Worm (Caenorhabditis elegans): Measurements from ENCODE around the gene F47B8.14.
A peak's percentile ranks its signal among the peaks of the same experiment; 100 is the strongest.

F47B8.14 gene

DNA sequence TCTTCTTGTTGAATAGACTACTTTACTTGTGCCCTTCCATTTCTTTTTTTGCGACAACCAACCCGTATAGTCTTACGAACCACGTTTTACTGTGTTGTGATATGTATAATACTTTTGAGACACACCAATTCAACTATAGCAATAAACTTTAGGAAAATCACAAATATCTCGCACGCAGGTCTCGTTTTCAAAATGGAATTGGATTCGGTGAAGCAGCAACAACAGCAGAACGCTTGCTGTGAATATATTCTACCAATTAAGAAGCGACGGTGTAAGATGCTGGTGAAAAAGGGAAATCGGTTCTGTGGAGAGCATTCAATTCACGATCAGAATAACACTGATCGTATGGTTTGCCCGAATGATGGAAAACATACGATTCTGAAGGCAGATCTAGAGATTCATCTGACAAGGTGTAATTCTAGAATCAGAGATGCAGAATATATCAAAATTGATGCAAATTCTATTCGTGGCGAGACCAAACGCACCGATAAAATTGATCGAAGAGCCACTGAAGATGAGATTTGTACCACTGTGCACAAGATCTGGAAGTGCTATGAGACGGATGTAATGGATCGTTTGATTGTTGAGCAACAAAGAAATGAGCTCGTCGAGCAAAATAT, 34.0 kb downstream of the F47B8.14 start, which contains the start of gene Y49A3A.3 (continued):
- TF ChIP-seq ceh-88 (GFP tag; IDR thresholded peaks at IDR 0.05): no peak
- no peak for TF ChIP-seq ceh-90 (tag; optimal IDR thresholded peaks at IDR 0.05)

DNA sequence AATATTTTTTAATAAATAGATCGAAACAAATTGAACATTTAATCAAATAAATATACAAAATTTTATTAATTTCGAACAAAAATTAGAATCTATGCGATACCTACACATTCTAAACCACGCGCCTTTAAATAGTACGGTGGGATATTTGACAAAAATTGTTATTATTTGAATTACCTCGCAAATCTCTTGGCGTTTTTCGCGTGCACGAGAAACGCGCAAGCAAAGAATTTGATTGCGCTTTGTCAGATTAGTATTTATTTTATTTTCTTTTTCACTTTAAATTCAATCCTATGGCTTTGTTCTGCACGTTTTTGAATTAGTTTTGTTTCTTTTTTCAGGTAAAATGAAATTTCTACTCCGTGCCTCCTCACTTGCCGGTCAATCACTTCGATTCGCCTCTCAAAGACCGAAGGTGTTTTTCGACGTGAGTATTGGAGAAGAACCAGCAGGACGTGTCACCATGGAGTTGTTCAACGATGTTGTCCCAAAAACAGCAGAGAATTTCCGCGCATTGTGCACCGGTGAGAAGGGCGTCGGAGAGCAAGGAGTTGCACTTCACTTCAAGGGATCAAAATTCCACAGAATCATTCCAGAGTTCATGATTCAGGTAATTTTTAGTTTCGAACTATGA, 35.5 kb downstream of the F47B8.14 start, which contains the start of gene cyn-1:
Gene cyn-1 (plus strand): TSS at position 339 of the 631 bp plus-strand sequence.
- peak; percentile 82 for TF ChIP-seq unc-86 (tag; optimal IDR thresholded peaks at IDR 0.05)
- TF ChIP-seq vab-15 (tag; optimal IDR thresholded peaks at IDR 0.05): peak; percentile 27
- TF ChIP-seq irx-1 (tag; optimal IDR thresholded peaks at IDR 0.05): peak; percentile 78
- TF ChIP-seq lin-13 (GFP tag; optimal IDR thresholded peaks at IDR 0.05): peak; percentile 77
- TF ChIP-seq unc-62 (GFP tag; optimal IDR thresholded peaks at IDR 0.05): no peak
- no peak for TF ChIP-seq sptf-1 (tag; optimal IDR thresholded peaks at IDR 0.05)
- TF ChIP-seq nhr-90 (tag; optimal IDR thresholded peaks at IDR 0.05; ENCODE audit: poor library complexity): peak; percentile 88
- TF ChIP-seq aly-2 (tag; optimal IDR thresholded peaks at IDR 0.05): peak; percentile 91
- TF ChIP-seq C04F5.9 (tag; optimal IDR thresholded peaks at IDR 0.05): peak; percentile 63
- no peak for TF ChIP-seq ces-1 (GFP tag; optimal IDR thresholded peaks at IDR 0.05)
- TF ChIP-seq nhr-71 (tag; optimal IDR thresholded peaks at IDR 0.05): peak; percentile 93
- peak; percentile 67 for TF ChIP-seq fkh-10 (GFP tag; optimal IDR thresholded peaks at IDR 0.05)
- TF ChIP-seq nhr-28 (tag; optimal IDR thresholded peaks at IDR 0.05): no peak
- peak; percentile 45 for TF ChIP-seq elt-2 (tag; optimal IDR thresholded peaks at IDR 0.05)
- peak; percentile 8 for TF ChIP-seq alr-1 (tag; optimal IDR thresholded peaks at IDR 0.05; ENCODE audit: borderline replicate concordance)
- peak; percentile 82 for TF ChIP-seq lin-14 (GFP tag; optimal IDR thresholded peaks at IDR 0.05)
- TF ChIP-seq mep-1 (tag; optimal IDR thresholded peaks at IDR 0.05): peak; percentile 96
- TF ChIP-seq pax-3 (tag; optimal IDR thresholded peaks at IDR 0.05): peak; percentile 85
- no peak for TF ChIP-seq hlh-17 (GFP tag; optimal IDR thresholded peaks at IDR 0.05; ENCODE audit: borderline replicate concordance)
- peak; percentile 97 to 98 (median 98) for TF ChIP-seq dpl-1 (GFP tag; optimal IDR thresholded peaks at IDR 0.05)
- TF ChIP-seq egl-13 (tag; optimal IDR thresholded peaks at IDR 0.05): peak; percentile 76
- no peak for TF ChIP-seq mef-2 (tag; optimal IDR thresholded peaks at IDR 0.05)
- TF ChIP-seq lin-35 (GFP tag; optimal IDR thresholded peaks at IDR 0.05): peak; percentile 98
- peak; percentile 91 for TF ChIP-seq swsn-7 (tag; optimal IDR thresholded peaks at IDR 0.05)
- TF ChIP-seq snpc-4 (tag; optimal IDR thresholded peaks at IDR 0.05): peak; percentile 83
- TF ChIP-seq tlp-1 (tag; optimal IDR thresholded peaks at IDR 0.05): no peak
- peak; percentile 83 for TF ChIP-seq unc-130 (tag; optimal IDR thresholded peaks at IDR 0.05)
- no peak for TF ChIP-seq unc-30 (tag; optimal IDR thresholded peaks at IDR 0.05)
- TF ChIP-seq lsy-2 (tag; optimal IDR thresholded peaks at IDR 0.05): peak; percentile 92
- no peak for TF ChIP-seq pqm-1 (tag; optimal IDR thresholded peaks at IDR 0.05)
- TF ChIP-seq dsc-1 (tag; optimal IDR thresholded peaks at IDR 0.05): peak; percentile 85
- TF ChIP-seq efl-3 (GFP tag; optimal IDR thresholded peaks at IDR 0.05): no peak
- TF ChIP-seq Y116A8C.19 (tag; optimal IDR thresholded peaks at IDR 0.05; ENCODE audit: borderline replicate concordance): no peak
- TF ChIP-seq xbp-1 (tag; optimal IDR thresholded peaks at IDR 0.05): peak; percentile 90
- TF ChIP-seq zag-1 (tag; optimal IDR thresholded peaks at IDR 0.05): no peak
- TF ChIP-seq jun-1 (tag; optimal IDR thresholded peaks at IDR 0.05): peak; percentile 70
- TF ChIP-seq lin-39 (tag; optimal IDR thresholded peaks at IDR 0.05): peak; percentile 80
- TF ChIP-seq grh-1 (GFP tag; IDR thresholded peaks at IDR 0.05): peak; percentile 72
- peak; percentile 78 for TF ChIP-seq ceh-8 (GFP tag; optimal IDR thresholded peaks at IDR 0.05)
- peak; percentile 89 for TF ChIP-seq nhr-19 (GFP tag; conservative IDR thresholded peaks at IDR 0.05)
- peak; percentile 63 for TF ChIP-seq fkh-8 (tag; optimal IDR thresholded peaks at IDR 0.05)
- peak; percentile 77 for TF ChIP-seq isw-1 (GFP tag; IDR thresholded peaks at IDR 0.05)
- peak; percentile 46 for TF ChIP-seq lir-3 (tag; optimal IDR thresholded peaks at IDR 0.05; ENCODE audit: poor library complexity)
- TF ChIP-seq hlh-4 (tag; optimal IDR thresholded peaks at IDR 0.05): no peak
- peak; percentile 91 for TF ChIP-seq snu-23 (GFP tag; optimal IDR thresholded peaks at IDR 0.05)
- peak; percentile 89 for TF ChIP-seq nhr-20 (tag; optimal IDR thresholded peaks at IDR 0.05)
- peak; percentile 9 for TF ChIP-seq sup-37 (GFP tag; optimal IDR thresholded peaks at IDR 0.05)

Measured in whole organism, L1 larva.